Worm (Caenorhabditis elegans) whole organism, L4/young adult: ENCODE measurements around the gene fbxb-118.
A peak's percentile ranks its signal among the peaks of the same experiment; 100 is the strongest.

Experiments used
- W03F9.2 ChIP-seq: fragments of 150-350 bp; optimal IDR thresholded peaks from 2 replicates; lab custom pipeline; 2014; ENCODE audit warnings: missing biosample characterization, missing genetic modification characterization
- dao-5 ChIP-seq: sonication (generic microtip); optimal IDR thresholded peaks from 2 replicates; lab custom pipeline; 2016; ENCODE audit warnings: missing genotype, missing genetic modification characterization, moderate library complexity, missing compliant biosample characterization
- him-1 ChIP-seq: sonication (generic microtip); optimal IDR thresholded peaks from 2 replicates; lab custom pipeline; 2016; ENCODE audit warnings: missing genotype, missing genetic modification reagents, missing genetic modification characterization, missing compliant biosample characterization

Gene fbxb-118

ce11 chrII:4063997-4064396 lies at the start of gene fbxb-118:
TSS of gene fbxb-118 (minus strand) at chrII:4064097.
- TF ChIP-seq dao-5 (tag; lab: Kevin White, UChicago) = no peak
- no peak for TF ChIP-seq W03F9.2 (tag; lab: Kevin White, UChicago)
- no peak for TF ChIP-seq him-1 (tag; lab: Kevin White, UChicago)

- TF ChIP-seq W03F9.2 (tag; lab: Kevin White, UChicago) (no peak), him-1 (tag; lab: Kevin White, UChicago) (no peak), dao-5 (tag; lab: Kevin White, UChicago) (no peak)
Measured at ce11 chrII:4107196-4107595, 43.3 kb upstream of the fbxb-118 start.

- no peak for TF ChIP-seq dao-5 (tag; lab: Kevin White, UChicago)
- TF ChIP-seq him-1 (tag; lab: Kevin White, UChicago) = no peak
- no peak for TF ChIP-seq W03F9.2 (tag; lab: Kevin White, UChicago)
Measured at ce11 chrII:4102723-4103122, 38.8 kb upstream of the fbxb-118 start.

- no peak for TF ChIP-seq dao-5 (tag; lab: Kevin White, UChicago)
Measured at ce11 chrII:4100485-4100884, 36.6 kb upstream of the fbxb-118 start, which contains the start of gene rhgf-2. TSS of gene rhgf-2 (plus strand) at chrII:4100785.

- TF ChIP-seq W03F9.2 (tag; lab: Kevin White, UChicago) = no peak
- TF ChIP-seq him-1 (tag; lab: Kevin White, UChicago) = no peak
- no peak for TF ChIP-seq dao-5 (tag; lab: Kevin White, UChicago)
Measured at ce11 chrII:4098759-4099158, 34.9 kb upstream of the fbxb-118 start.

ce11 chrII:4094030-4094846 lies 30.3 kb upstream of the fbxb-118 start:
- TF ChIP-seq him-1 (tag; lab: Kevin White, UChicago) (no peak), dao-5 (tag; lab: Kevin White, UChicago) (no peak), W03F9.2 (tag; lab: Kevin White, UChicago) (no peak)

ce11 chrII:4092502-4092901 lies 28.6 kb upstream of the fbxb-118 start:
- no peak for TF ChIP-seq him-1 (tag; lab: Kevin White, UChicago)
- no peak for TF ChIP-seq W03F9.2 (tag; lab: Kevin White, UChicago)
- no peak for TF ChIP-seq dao-5 (tag; lab: Kevin White, UChicago)

ce11 chrII:4091828-4092227 lies 27.9 kb upstream of the fbxb-118 start, which contains the start of gene R11F4.1:
TSS of gene R11F4.1 (plus strand) at chrII:4091930.
- TF ChIP-seq him-1 (tag; lab: Kevin White, UChicago) (no peak), dao-5 (tag; lab: Kevin White, UChicago) (no peak), W03F9.2 (tag; lab: Kevin White, UChicago) (no peak)

- no peak for TF ChIP-seq dao-5 (tag; lab: Kevin White, UChicago)
- TF ChIP-seq him-1 (tag; lab: Kevin White, UChicago) = no peak
- no peak for TF ChIP-seq W03F9.2 (tag; lab: Kevin White, UChicago)
Measured at ce11 chrII:4090790-4091189, 26.9 kb upstream of the fbxb-118 start.

- TF ChIP-seq him-1 (tag; lab: Kevin White, UChicago) = no peak
- peak; percentile 27 for TF ChIP-seq W03F9.2 (tag; lab: Kevin White, UChicago)
Measured at ce11 chrII:4089183-4089582, 25.3 kb upstream of the fbxb-118 start.

ce11 chrII:4085601-4086000 lies 21.7 kb upstream of the fbxb-118 start:
- TF ChIP-seq dao-5 (tag; lab: Kevin White, UChicago) (no peak), him-1 (tag; lab: Kevin White, UChicago) (no peak), W03F9.2 (tag; lab: Kevin White, UChicago) (no peak)

ce11 chrII:4082754-4083153 lies 18.9 kb upstream of the fbxb-118 start, which contains the start of gene R11F4.2:
TSS of gene R11F4.2 (plus strand) at chrII:4083054.
- TF ChIP-seq him-1 (tag; lab: Kevin White, UChicago) (no peak), dao-5 (tag; lab: Kevin White, UChicago) (no peak), W03F9.2 (tag; lab: Kevin White, UChicago) (no peak)

ce11 chrII:4081891-4082290 lies 18.0 kb upstream of the fbxb-118 start:
- no peak for TF ChIP-seq him-1 (tag; lab: Kevin White, UChicago)
- no peak for TF ChIP-seq W03F9.2 (tag; lab: Kevin White, UChicago)
- TF ChIP-seq dao-5 (tag; lab: Kevin White, UChicago) = no peak

- no peak for TF ChIP-seq him-1 (tag; lab: Kevin White, UChicago)
Measured at ce11 chrII:4081141-4081540, 17.2 kb upstream of the fbxb-118 start.
